Worm (Caenorhabditis elegans) whole organism, mixed stage, embryonic: ENCODE data around the gene F22B8.3.

Experiments used
- cnd-1 ChIP-seq: fragments of 200-800 bp; sonication (Bioruptor generic); optimal IDR thresholded peaks from 2 replicates; lab custom pipeline; 2018; ENCODE audit warnings: mild to moderate bottlenecking, missing genetic modification characterization, missing compliant biosample characterization
- ham-2 ChIP-seq: fragments of 200-800 bp; sonication (Bioruptor generic); optimal IDR thresholded peaks from 2 replicates; lab custom pipeline; 2018; ENCODE audit warnings: mild to moderate bottlenecking, missing genetic modification characterization, missing compliant biosample characterization
- lin-13 ChIP-seq: fragments of 150-350 bp; optimal IDR thresholded peaks from 2 replicates; lab custom pipeline; 2014; ENCODE audit warnings: missing biosample characterization, missing genetic modification characterization
- nhr-2 ChIP-seq: fragments of 150-350 bp; optimal IDR thresholded peaks from 2 replicates; lab custom pipeline; 2014; ENCODE audit warnings: missing biosample characterization, missing genetic modification characterization
- snpc-4 ChIP-seq: fragments of 150-350 bp; optimal IDR thresholded peaks from 2 replicates; lab custom pipeline; 2014; ENCODE audit warnings: missing biosample characterization, missing genetic modification characterization
- ztf-11 ChIP-seq: fragments of 150-350 bp; optimal IDR thresholded peaks from 2 replicates; lab custom pipeline; 2014; ENCODE audit warnings: missing biosample characterization, missing genetic modification characterization

- TF ChIP-seq ham-2 (GFP tag; lab: Kevin White, UChicago) = no peak
- no peak for TF ChIP-seq nhr-2
- no peak for TF ChIP-seq lin-13 (tag; lab: Kevin White, UChicago)
- no peak for TF ChIP-seq cnd-1 (tag; lab: Kevin White, UChicago)
- no peak for TF ChIP-seq snpc-4 (tag; lab: Kevin White, UChicago)
- TF ChIP-seq ztf-11 (tag; lab: Kevin White, UChicago) = no peak
Measured at ce11 chrV:16115381-16115780, 24.6 kb downstream of the F22B8.3 start, which contains the start of gene str-25.
